Worm (Caenorhabditis elegans): ENCODE measurements around the gene C23G10.2.

ce11 chrIII:6201325-6201724, 6.5 kb upstream of the C23G10.2 start:
- TF ChIP-seq lir-3 (tag; optimal IDR thresholded peaks at IDR 0.05) (no peak), Y5F2A.4 (GFP tag; optimal IDR thresholded peaks at IDR 0.05) (no peak), lim-7 (GFP tag; IDR thresholded peaks at IDR 0.05) (no peak)
